Worm (Caenorhabditis elegans) whole organism, late embryonic: ENCODE measurements around the gene clec-186.

Experiments
- F13H6.1 ChIP-seq: sonication (generic microtip); optimal IDR thresholded peaks from 2 replicates; lab custom pipeline; 2016; ENCODE audit warnings: missing genetic modification characterization, missing compliant biosample characterization
- K02D7.2 ChIP-seq: sonication (generic microtip); optimal IDR thresholded peaks from 2 replicates; lab custom pipeline; 2017; ENCODE audit warnings: mild to moderate bottlenecking, missing genetic modification characterization, missing compliant biosample characterization
- T23F11.4 ChIP-seq: fragments of 200-800 bp; sonication (Bioruptor generic); optimal IDR thresholded peaks from 2 replicates; lab custom pipeline; 2018; ENCODE audit warnings: mild to moderate bottlenecking, missing genetic modification characterization, missing compliant biosample characterization
- Y22D7AL.16 ChIP-seq: sonication (generic microtip); optimal IDR thresholded peaks from 2 replicates; lab custom pipeline; 2016; ENCODE audit warnings: missing genetic modification characterization, missing compliant biosample characterization
- ceh-14 ChIP-seq: sonication (generic microtip); optimal IDR thresholded peaks from 2 replicates; lab custom pipeline; 2016; ENCODE audit warnings: missing genotype, missing genetic modification characterization, missing compliant biosample characterization
- ceh-18 ChIP-seq: sonication (generic microtip); optimal IDR thresholded peaks from 2 replicates; lab custom pipeline; 2016; ENCODE audit warnings: missing genetic modification characterization, missing compliant biosample characterization
- ceh-19 ChIP-seq: fragments of 200-800 bp; sonication (Bioruptor generic); optimal IDR thresholded peaks from 2 replicates; lab custom pipeline; 2018; ENCODE audit warnings: mild to moderate bottlenecking, missing genetic modification characterization, missing compliant biosample characterization
- ceh-22 ChIP-seq: sonication (generic microtip); optimal IDR thresholded peaks from 2 replicates; lab custom pipeline; 2017; ENCODE audit warnings: missing biosample characterization, missing genetic modification characterization
- ceh-24 ChIP-seq: sonication (generic microtip); optimal IDR thresholded peaks from 2 replicates; lab custom pipeline; 2016; ENCODE audit warnings: mild to moderate bottlenecking, missing genetic modification characterization, missing compliant biosample characterization
- ceh-30 ChIP-seq: fragments of 150-350 bp; optimal IDR thresholded peaks from 2 replicates; lab custom pipeline; 2014; ENCODE audit warnings: missing biosample characterization, missing genetic modification characterization
- ceh-31 ChIP-seq: sonication (generic microtip); optimal IDR thresholded peaks from 2 replicates; lab custom pipeline; 2016; ENCODE audit warnings: missing genetic modification characterization, missing compliant biosample characterization
- ceh-6 ChIP-seq: fragments of 200-800 bp; sonication (Bioruptor generic); optimal IDR thresholded peaks from 2 replicates; lab custom pipeline; 2018; ENCODE audit warnings: mild to moderate bottlenecking, missing genetic modification characterization, missing compliant biosample characterization
- ceh-9 ChIP-seq: sonication (generic microtip); optimal IDR thresholded peaks from 2 replicates; lab custom pipeline; 2016; ENCODE audit warnings: mild to moderate bottlenecking, missing genetic modification characterization, inconsistent platforms, missing compliant biosample characterization
- che-1 ChIP-seq: sonication (generic microtip); optimal IDR thresholded peaks from 2 replicates; lab custom pipeline; 2016; ENCODE audit warnings: mild to moderate bottlenecking, missing genetic modification characterization, missing compliant biosample characterization
- dve-1 ChIP-seq: sonication (generic microtip); optimal IDR thresholded peaks from 2 replicates; lab custom pipeline; 2017; ENCODE audit warnings: antibody characterized with exemption, mild to moderate bottlenecking, missing genetic modification characterization, missing compliant biosample characterization
- elt-2 ChIP-seq: sonication (generic microtip); optimal IDR thresholded peaks from 2 replicates; lab custom pipeline; 2016; ENCODE audit warnings: missing genetic modification reagents, missing genetic modification characterization, missing compliant biosample characterization
- ets-4 ChIP-seq: sonication (generic microtip); optimal IDR thresholded peaks from 2 replicates; lab custom pipeline; 2016; ENCODE audit warnings: missing genetic modification characterization, missing compliant biosample characterization
- eyg-1 ChIP-seq: sonication (generic microtip); optimal IDR thresholded peaks from 2 replicates; lab custom pipeline; 2016; ENCODE audit warnings: missing genotype, missing genetic modification characterization, missing compliant biosample characterization
- fkh-10 ChIP-seq: fragments of 150-350 bp; optimal IDR thresholded peaks from 2 replicates; lab custom pipeline; 2014; ENCODE audit warnings: missing biosample characterization, missing genetic modification reagents, missing genetic modification characterization
- gmeb-2 ChIP-seq: sonication (generic microtip); optimal IDR thresholded peaks from 2 replicates; lab custom pipeline; 2016; ENCODE audit warnings: missing genetic modification characterization, inconsistent platforms, missing compliant biosample characterization
- hlh-13 ChIP-seq: fragments of 200-800 bp; sonication (Bioruptor generic); optimal IDR thresholded peaks from 2 replicates; lab custom pipeline; 2018; ENCODE audit warnings: mild to moderate bottlenecking, missing genetic modification characterization, missing compliant biosample characterization
- hlh-15 ChIP-seq: sonication (generic microtip); optimal IDR thresholded peaks from 2 replicates; lab custom pipeline; 2016; ENCODE audit warnings: missing genetic modification characterization, missing compliant biosample characterization
- hlh-30 ChIP-seq: sonication (generic microtip); optimal IDR thresholded peaks from 2 replicates; lab custom pipeline; 2017; ENCODE audit warnings: antibody characterized with exemption, missing genetic modification characterization, missing compliant biosample characterization; ENCODE audit not compliant: insufficient read depth
- lim-6 ChIP-seq: sonication (generic microtip); optimal IDR thresholded peaks from 2 replicates; lab custom pipeline; 2016; ENCODE audit warnings: missing genetic modification characterization, missing compliant biosample characterization
- lin-11 ChIP-seq: fragments of 200-800 bp; sonication (Bioruptor generic); optimal IDR thresholded peaks from 2 replicates; lab custom pipeline; 2018; ENCODE audit warnings: mild to moderate bottlenecking, missing genetic modification characterization, missing compliant biosample characterization
- madf-2 ChIP-seq: sonication (generic microtip); optimal IDR thresholded peaks from 2 replicates; lab custom pipeline; 2017; ENCODE audit warnings: missing genetic modification characterization, missing compliant biosample characterization
- nfya-1 ChIP-seq: sonication (generic microtip); optimal IDR thresholded peaks from 2 replicates; lab custom pipeline; 2017; ENCODE audit warnings: missing genetic modification characterization, mild to moderate bottlenecking, missing compliant biosample characterization, antibody characterized with exemption, moderate library complexity
- nhr-232 ChIP-seq: sonication (generic microtip); optimal IDR thresholded peaks from 2 replicates; lab custom pipeline; 2016; ENCODE audit warnings: missing genetic modification characterization, missing compliant biosample characterization
- npax-4 ChIP-seq: sonication (generic microtip); optimal IDR thresholded peaks from 2 replicates; lab custom pipeline; 2016; ENCODE audit warnings: missing genetic modification characterization, missing compliant biosample characterization
- pag-3 ChIP-seq: sonication (generic microtip); optimal IDR thresholded peaks from 2 replicates; lab custom pipeline; 2016; ENCODE audit warnings: missing compliant biosample characterization, missing genetic modification characterization, borderline replicate concordance
- pha-4 ChIP-seq: fragments of 150-350 bp; optimal IDR thresholded peaks from 2 replicates; lab custom pipeline; 2018; ENCODE audit warnings: missing biosample characterization, missing genetic modification reagents, missing genetic modification characterization
- pqm-1 ChIP-seq: sonication (generic microtip); optimal IDR thresholded peaks from 2 replicates; lab custom pipeline; 2016; ENCODE audit warnings: missing genetic modification characterization, missing compliant biosample characterization
- ref-2 ChIP-seq: sonication (generic microtip); optimal IDR thresholded peaks from 2 replicates; lab custom pipeline; 2016; ENCODE audit warnings: missing genetic modification characterization, missing compliant biosample characterization
- rnt-1 ChIP-seq: sonication (generic microtip); optimal IDR thresholded peaks from 2 replicates; lab custom pipeline; 2016; ENCODE audit warnings: missing genetic modification characterization, missing compliant biosample characterization
- tbx-2 ChIP-seq: sonication (generic microtip); optimal IDR thresholded peaks from 2 replicates; lab custom pipeline; 2016; ENCODE audit warnings: missing genetic modification characterization, missing compliant biosample characterization
- tbx-7 ChIP-seq: sonication (generic microtip); optimal IDR thresholded peaks from 2 replicates; lab custom pipeline; 2016; ENCODE audit warnings: missing genotype, missing genetic modification characterization, missing compliant biosample characterization
- ttx-3 ChIP-seq: sonication (generic microtip); optimal IDR thresholded peaks from 2 replicates; lab custom pipeline; 2016; ENCODE audit warnings: missing genetic modification reagents, missing genetic modification characterization, missing compliant biosample characterization
- unc-3 ChIP-seq, 2 experiments: fragments of 200-800 bp in 1 of 2; sonication (Bioruptor generic) in 1 of 2; sonication (generic microtip) in 1 of 2; conservative IDR thresholded peaks in 1 of 2; optimal IDR thresholded peaks in 1 of 2; 2 replicates each; pipeline versions ENCODE4 v1.3.6 to Lab custom; 2016 to 2022; ENCODE audit warnings: missing compliant biosample characterization in 2 of 2, missing genetic modification characterization in 2 of 2, missing genetic modification reagents in 1 of 2
- unc-42 ChIP-seq: sonication (generic microtip); optimal IDR thresholded peaks from 2 replicates; lab custom pipeline; 2016; ENCODE audit warnings: missing genotype, missing genetic modification characterization, missing compliant biosample characterization
- unc-55 ChIP-seq: sonication (generic microtip); optimal IDR thresholded peaks from 2 replicates; lab custom pipeline; 2017; ENCODE audit warnings: missing biosample characterization, missing genetic modification reagents, missing genetic modification characterization
- zip-5 ChIP-seq: sonication (generic microtip); optimal IDR thresholded peaks from 2 replicates; lab custom pipeline; 2016; ENCODE audit warnings: missing genetic modification characterization, missing compliant biosample characterization

The clec-186 gene

ce11 chrIV:12855248-12855647 is 10.7 kb upstream of the clec-186 start, which contains the start of gene nstp-5:
TSS of gene nstp-5 (plus strand) at chrIV:12855548.
- TF ChIP-seq ttx-3 (tag; lab: Kevin White, UChicago) (no peak), elt-2 (tag; lab: Kevin White, UChicago) (no peak), hlh-15 (tag; lab: Kevin White, UChicago) (no peak), ceh-24 (no peak), ceh-22 (tag; lab: Kevin White, UChicago) (no peak), che-1 (no peak), eyg-1 (tag; lab: Kevin White, UChicago) (no peak), tbx-2 (tag; lab: Kevin White, UChicago) (no peak), ceh-18 (tag; lab: Kevin White, UChicago) (no peak), npax-4 (no peak), ceh-31 (tag; lab: Kevin White, UChicago) (no peak), pag-3 (no peak), tbx-7 (tag; lab: Kevin White, UChicago) (no peak), unc-3 (GFP tag; conservative IDR thresholded peaks at IDR 0.05; lab: Robert Waterston, UW) (no peak), unc-3 (tag; optimal IDR thresholded peaks at IDR 0.05; lab: Kevin White, UChicago) (no peak), K02D7.2 (no peak), nhr-232 (tag; lab: Kevin White, UChicago) (no peak), F13H6.1 (tag; lab: Kevin White, UChicago) (no peak), zip-5 (tag; lab: Kevin White, UChicago) (no peak)

ce11 chrIV:12859797-12860196 is 6.1 kb upstream of the clec-186 start, which contains the start of gene gcy-18:
TSS of gene gcy-18 (plus strand) at chrIV:12860097.
- TF ChIP-seq ceh-30 (tag; lab: Kevin White, UChicago) (no peak), T23F11.4 (GFP tag; lab: Kevin White, UChicago) (no peak), ceh-9 (tag; lab: Kevin White, UChicago) (no peak), hlh-13 (GFP tag; lab: Kevin White, UChicago) (no peak), lim-6 (tag; lab: Kevin White, UChicago) (no peak), pqm-1 (tag; lab: Kevin White, UChicago) (no peak)
- TF ChIP-seq, all 69 proteins: peak for 0

ce11 chrIV:12869383-12869782 is 3.5 kb downstream of the clec-186 start:
- no peak for TF ChIP-seq pha-4 (tag; lab: Kevin White, UChicago)
- TF ChIP-seq ceh-14 (tag; lab: Kevin White, UChicago) = no peak
- no peak for TF ChIP-seq ceh-6 (GFP tag; lab: Kevin White, UChicago)
- no peak for TF ChIP-seq ets-4 (tag; lab: Kevin White, UChicago)
- TF ChIP-seq gmeb-2 = no peak
- TF ChIP-seq nfya-1 (tag; lab: Kevin White, UChicago) = no peak
- no peak for TF ChIP-seq lim-6 (tag; lab: Kevin White, UChicago)
- TF ChIP-seq nhr-232 (tag; lab: Kevin White, UChicago) = no peak
- TF ChIP-seq hlh-30 (tag; lab: Kevin White, UChicago) = no peak
- no peak for TF ChIP-seq elt-2 (tag; lab: Kevin White, UChicago)
- no peak for TF ChIP-seq ttx-3 (tag; lab: Kevin White, UChicago)
- no peak for TF ChIP-seq dve-1

- TF ChIP-seq pag-3 = no peak
- TF ChIP-seq Y22D7AL.16 = no peak
- TF ChIP-seq elt-2 (tag; lab: Kevin White, UChicago) = no peak
- TF ChIP-seq unc-55 = no peak
- no peak for TF ChIP-seq ceh-19 (GFP tag; lab: Kevin White, UChicago)
- no peak for TF ChIP-seq lin-11 (tag; lab: Kevin White, UChicago)
- TF ChIP-seq T23F11.4 (GFP tag; lab: Kevin White, UChicago) = no peak
- no peak for TF ChIP-seq ceh-22 (tag; lab: Kevin White, UChicago)
- no peak for TF ChIP-seq K02D7.2
- TF ChIP-seq npax-4 = no peak
- no peak for TF ChIP-seq unc-42 (tag; lab: Kevin White, UChicago)
- TF ChIP-seq eyg-1 (tag; lab: Kevin White, UChicago) = no peak
- no peak for TF ChIP-seq hlh-13 (GFP tag; lab: Kevin White, UChicago)
- TF ChIP-seq ttx-3 (tag; lab: Kevin White, UChicago) = no peak
- no peak for TF ChIP-seq ceh-9 (tag; lab: Kevin White, UChicago)
- no peak for TF ChIP-seq ref-2 (tag; lab: Kevin White, UChicago)
- TF ChIP-seq madf-2 (tag; lab: Kevin White, UChicago) = no peak
- TF ChIP-seq rnt-1 (tag; lab: Kevin White, UChicago) = no peak
- TF ChIP-seq fkh-10 (GFP tag; lab: Kevin White, UChicago) = no peak
These were observed 3.9 kb downstream of the clec-186 start for ce11 chrIV:12869812-12870211.
